Fruit fly (Drosophila melanogaster) whole organism, embryonic: ENCODE data around the gene Fic.

ENCODE experiments used
- Antp ChIP-seq: fragments of 200-800 bp; sonication (Bioruptor generic); optimal IDR thresholded peaks from 3 replicates; lab custom pipeline; 2016; ENCODE audit warnings: missing biosample characterization, missing genetic modification characterization
- B-H1 ChIP-seq: fragments of 200-800 bp; sonication (Bioruptor generic); IDR thresholded peaks from 3 replicates; pipeline ENCODE4 v1.3.6; 2022; ENCODE audit warnings: missing biosample characterization, missing genetic modification characterization
- CG10209 ChIP-seq: fragments of 200-800 bp; sonication (Bioruptor generic); optimal IDR thresholded peaks from 3 replicates; lab custom pipeline; 2017; ENCODE audit warnings: missing biosample characterization, mild to moderate bottlenecking, missing genetic modification characterization, missing genetic modification reagents
- CG10654 ChIP-seq: fragments of 200-800 bp; sonication (Bioruptor generic); optimal IDR thresholded peaks from 2 replicates; lab custom pipeline; 2016; ENCODE audit warnings: missing biosample characterization, missing genetic modification characterization
- CG11085 ChIP-seq: fragments of 200-800 bp; sonication (Bioruptor generic); IDR thresholded peaks from 2 replicates; pipeline ENCODE4 v1.3.6; 2022; ENCODE audit warnings: missing biosample characterization, missing genetic modification characterization
- CG11247 ChIP-seq: fragments of 200-800 bp; sonication (Bioruptor generic); IDR thresholded peaks from 2 replicates; pipeline ENCODE4 v1.3.6; 2022; ENCODE audit warnings: missing biosample characterization, missing genetic modification characterization
- CG13287 ChIP-seq: fragments of 200-800 bp; sonication (Bioruptor generic); IDR thresholded peaks from 2 replicates; pipeline ENCODE4 v1.3.6; 2022; ENCODE audit warnings: missing biosample characterization, missing genetic modification characterization; ENCODE audit not compliant: partially characterized antibody
- CG13296 ChIP-seq: fragments of 200-800 bp; sonication (Bioruptor generic); optimal IDR thresholded peaks from 3 replicates; lab custom pipeline; 2018; ENCODE audit warnings: missing biosample characterization, mild to moderate bottlenecking, missing genetic modification characterization
- CG13775 ChIP-seq: fragments of 200-800 bp; sonication (Bioruptor generic); optimal IDR thresholded peaks from 3 replicates; lab custom pipeline; 2017; ENCODE audit warnings: missing biosample characterization, mild to moderate bottlenecking, missing genetic modification characterization
- CG15269 ChIP-seq: fragments of 200-800 bp; sonication (Bioruptor generic); optimal IDR thresholded peaks from 2 replicates; lab custom pipeline; 2018; ENCODE audit warnings: missing biosample characterization, mild to moderate bottlenecking, missing genetic modification characterization, moderate library complexity
- CG1529 ChIP-seq: fragments of 200-800 bp; sonication (Bioruptor generic); optimal IDR thresholded peaks from 3 replicates; lab custom pipeline; 2018; ENCODE audit warnings: missing biosample characterization, missing genetic modification characterization
- CG1647 ChIP-seq: fragments of 200-800 bp; sonication (Bioruptor generic); optimal IDR thresholded peaks from 3 replicates; lab custom pipeline; 2016; ENCODE audit warnings: missing biosample characterization, missing genetic modification characterization
- CG16863 ChIP-seq: fragments of 200-800 bp; sonication (Bioruptor generic); optimal IDR thresholded peaks from 3 replicates; lab custom pipeline; 2016; ENCODE audit warnings: missing biosample characterization, missing genetic modification characterization
- CG17361 ChIP-seq: fragments of 200-800 bp; sonication (Bioruptor generic); IDR thresholded peaks from 3 replicates; pipeline ENCODE4 v1.3.6; 2022; ENCODE audit warnings: missing biosample characterization, missing genetic modification characterization
- CG17829 ChIP-seq: fragments of 200-800 bp; optimal IDR thresholded peaks from 2 replicates; lab custom pipeline; 2019; ENCODE audit warnings: missing biosample characterization, mild to moderate bottlenecking, missing genetic modification characterization, moderate library complexity
- CG18599 ChIP-seq: fragments of 200-800 bp; sonication (Bioruptor generic); optimal IDR thresholded peaks from 3 replicates; lab custom pipeline; 2017; ENCODE audit warnings: missing biosample characterization, missing genetic modification characterization, mild to moderate bottlenecking, moderate library complexity, missing genetic modification reagents
- CG2875 ChIP-seq: fragments of 200-800 bp; sonication (Bioruptor generic); optimal IDR thresholded peaks from 2 replicates; lab custom pipeline; 2017; ENCODE audit warnings: missing biosample characterization, mild to moderate bottlenecking, missing genetic modification characterization, missing genetic modification reagents
- CG31388 ChIP-seq: fragments of 200-800 bp; sonication (Bioruptor generic); optimal IDR thresholded peaks from 2 replicates; lab custom pipeline; 2016; ENCODE audit warnings: missing biosample characterization, missing genetic modification characterization
- CG6813 ChIP-seq: fragments of 200-800 bp; sonication (Bioruptor generic); optimal IDR thresholded peaks from 2 replicates; lab custom pipeline; 2017; ENCODE audit warnings: missing biosample characterization, missing genetic modification characterization, mild to moderate bottlenecking, moderate library complexity, missing genetic modification reagents
- Dip2 ChIP-seq: fragments of 200-800 bp; sonication (Bioruptor generic); IDR thresholded peaks from 2 replicates; pipeline ENCODE4 v1.3.6; 2022; ENCODE audit warnings: missing biosample characterization, missing genetic modification characterization
- Doc2 ChIP-seq: fragments of 200-800 bp; sonication (Bioruptor generic); IDR thresholded peaks from 2 replicates; pipeline ENCODE4 v1.3.6; 2022; ENCODE audit warnings: missing biosample characterization, missing genetic modification characterization
- Dref ChIP-seq: fragments of 200-800 bp; sonication (Bioruptor generic); IDR thresholded peaks from 2 replicates; pipeline ENCODE4 v1.3.6; 2022; ENCODE audit warnings: missing biosample characterization, missing genetic modification characterization
- Fer1 ChIP-seq: fragments of 200-800 bp; sonication (Bioruptor generic); optimal IDR thresholded peaks from 2 replicates; lab custom pipeline; 2017; ENCODE audit warnings: missing biosample characterization, mild to moderate bottlenecking, missing genetic modification characterization
- MBD-R2 ChIP-seq: fragments of 200-800 bp; sonication (Bioruptor generic); IDR thresholded peaks from 2 replicates; pipeline ENCODE4 v1.3.6; 2022; ENCODE audit warnings: missing biosample characterization, missing genetic modification characterization
- MESR4 ChIP-seq: fragments of 200-800 bp; sonication (Bioruptor generic); optimal IDR thresholded peaks from 2 replicates; lab custom pipeline; 2018; ENCODE audit warnings: missing biosample characterization, mild to moderate bottlenecking, missing genetic modification characterization, moderate library complexity
- MTF-1 ChIP-seq: fragments of 200-800 bp; sonication (Bioruptor generic); optimal IDR thresholded peaks from 2 replicates; lab custom pipeline; 2018; ENCODE audit warnings: missing biosample characterization, mild to moderate bottlenecking, missing genetic modification characterization, borderline replicate concordance
- Optix ChIP-seq: fragments of 200-800 bp; sonication (Bioruptor generic); IDR thresholded peaks from 3 replicates; pipeline ENCODE4 v1.3.6; 2022; ENCODE audit warnings: missing biosample characterization, missing genetic modification characterization
- Ptx1 ChIP-seq: fragments of 200-800 bp; sonication (Bioruptor generic); IDR thresholded peaks from 2 replicates; pipeline ENCODE4 v1.3.6; 2022; ENCODE audit warnings: missing biosample characterization, missing genetic modification characterization
- Sry-δ ChIP-seq: fragments of 200-800 bp; sonication (Bioruptor generic); optimal IDR thresholded peaks from 2 replicates; lab custom pipeline; 2016; ENCODE audit warnings: missing biosample characterization, missing genetic modification characterization
- YL-1 ChIP-seq: fragments of 200-800 bp; sonication (Bioruptor generic); optimal IDR thresholded peaks from 3 replicates; lab custom pipeline; 2017; ENCODE audit warnings: missing biosample characterization, mild to moderate bottlenecking, missing genetic modification characterization
- ab ChIP-seq: fragments of 200-800 bp; sonication (Bioruptor generic); optimal IDR thresholded peaks from 2 replicates; lab custom pipeline; 2016; ENCODE audit warnings: missing biosample characterization, missing genetic modification characterization
- abd-A ChIP-seq: fragments of 200-800 bp; sonication (Bioruptor generic); optimal IDR thresholded peaks from 3 replicates; lab custom pipeline; 2019; ENCODE audit warnings: missing biosample characterization, mild to moderate bottlenecking, missing genetic modification characterization, moderate library complexity
- btn ChIP-seq: fragments of 200-800 bp; sonication (Bioruptor generic); optimal IDR thresholded peaks from 2 replicates; lab custom pipeline; 2016; ENCODE audit warnings: missing biosample characterization, missing genetic modification characterization
- caup ChIP-seq: fragments of 200-800 bp; sonication (Bioruptor generic); optimal IDR thresholded peaks from 3 replicates; lab custom pipeline; 2017; ENCODE audit warnings: missing biosample characterization, mild to moderate bottlenecking, missing genetic modification characterization, moderate library complexity; ENCODE audit not compliant: severe bottlenecking
- cg ChIP-seq: fragments of 200-800 bp; sonication (Bioruptor generic); optimal IDR thresholded peaks from 3 replicates; lab custom pipeline; 2019; ENCODE audit warnings: missing biosample characterization, mild to moderate bottlenecking, missing genetic modification characterization, moderate library complexity
- crol ChIP-seq: fragments of 200-800 bp; sonication (Bioruptor generic); IDR thresholded peaks from 2 replicates; pipeline ENCODE4 v1.3.6; 2022; ENCODE audit warnings: missing biosample characterization, missing genetic modification characterization
- da ChIP-seq: fragments of 200-800 bp; sonication (Bioruptor generic); optimal IDR thresholded peaks from 2 replicates; lab custom pipeline; 2016; ENCODE audit warnings: missing biosample characterization, missing genetic modification characterization
- dmrt11E ChIP-seq: fragments of 200-800 bp; sonication (Bioruptor generic); optimal IDR thresholded peaks from 3 replicates; lab custom pipeline; 2018; ENCODE audit warnings: missing biosample characterization, mild to moderate bottlenecking, missing genetic modification characterization, moderate library complexity
- gcm2 ChIP-seq: fragments of 200-800 bp; sonication (Bioruptor generic); optimal IDR thresholded peaks from 2 replicates; lab custom pipeline; 2016; ENCODE audit warnings: missing biosample characterization, missing genetic modification characterization
- grn ChIP-seq: fragments of 200-800 bp; sonication (Bioruptor generic); optimal IDR thresholded peaks from 3 replicates; lab custom pipeline; 2017; ENCODE audit warnings: missing biosample characterization, missing genetic modification characterization
- p53 ChIP-seq: fragments of 200-800 bp; sonication (Bioruptor generic); optimal IDR thresholded peaks from 2 replicates; lab custom pipeline; 2016; ENCODE audit warnings: missing biosample characterization, missing genetic modification characterization
- run ChIP-seq: fragments of 200-800 bp; sonication (Bioruptor generic); optimal IDR thresholded peaks from 3 replicates; lab custom pipeline; 2018; ENCODE audit warnings: missing biosample characterization, mild to moderate bottlenecking, missing genetic modification characterization
- sc ChIP-seq, 3 experiments: fragments of >200 bp in 2 of 3; fragments of 200-800 bp in 1 of 3; sonication (Bioruptor generic) in 1 of 3; optimal IDR thresholded peaks; 2 replicates in 2 of 3; 3 replicates in 1 of 3; lab custom pipeline; 2017; ENCODE audit warnings: mild to moderate bottlenecking in 1 of 3, missing biosample characterization in 1 of 3, missing genetic modification characterization in 1 of 3, missing genetic modification reagents in 1 of 3
- sim ChIP-seq: fragments of 200-800 bp; sonication (Bioruptor generic); IDR thresholded peaks from 2 replicates; pipeline ENCODE4 v1.3.6; 2022; ENCODE audit warnings: missing biosample characterization, missing genetic modification characterization
- sr ChIP-seq: fragments of 200-800 bp; sonication (Bioruptor generic); IDR thresholded peaks from 3 replicates; pipeline ENCODE4 v1.3.6; 2022; ENCODE audit warnings: missing biosample characterization, missing genetic modification characterization
- tio ChIP-seq: fragments of 200-800 bp; sonication (Bioruptor generic); optimal IDR thresholded peaks from 2 replicates; lab custom pipeline; 2017; ENCODE audit warnings: missing biosample characterization, missing genetic modification characterization, inconsistent platforms
- toy ChIP-seq: fragments of 200-800 bp; sonication (Bioruptor generic); IDR thresholded peaks from 2 replicates; pipeline ENCODE4 v1.3.6; 2022; ENCODE audit warnings: missing biosample characterization, missing genetic modification characterization
- ttk ChIP-seq: fragments of 200-800 bp; sonication (Bioruptor generic); IDR thresholded peaks from 2 replicates; pipeline ENCODE4 v2.1.2; 2022; ENCODE audit warnings: missing biosample characterization, missing genetic modification characterization
- vvl ChIP-seq: fragments of 200-800 bp; sonication (Bioruptor generic); IDR thresholded peaks from 2 replicates; pipeline ENCODE4 v1.3.6; 2022; ENCODE audit warnings: missing biosample characterization, missing genetic modification characterization
- z ChIP-seq: fragments of 200-800 bp; sonication (Bioruptor generic); IDR thresholded peaks from 3 replicates; pipeline ENCODE4 v1.3.6; 2022; ENCODE audit warnings: missing biosample characterization, missing genetic modification characterization

Gene Fic

dm6 chr2L:6447581-6448333 lies 23.6 kb downstream of the Fic start (continued):
- TF ChIP-seq CG11247 (GFP tag; lab: Robert Waterston, UW) (no peak), sc (optimal IDR thresholded peaks at IDR 0.05; lab: Kevin White, UChicago) (no peak), sc (GFP tag; optimal IDR thresholded peaks at IDR 0.05; lab: Kevin White, UChicago) (no peak), toy (no peak), B-H1 (no peak), CG17361 (GFP tag; lab: Robert Waterston, UW) (no peak), Ptx1 (no peak), CG13296 (no peak), Dref (GFP tag; lab: Robert Waterston, UW) (peak; percentile 41; the same call in 1 of the 2 replicates), CG16863 (no peak), CG10209 (GFP tag; lab: Kevin White, UChicago) (no peak), Sry-δ (no peak), CG1647 (GFP tag; lab: Kevin White, UChicago) (no peak), abd-A (tag; lab: Kevin White, UChicago) (no peak), MTF-1 (GFP tag; lab: Kevin White, UChicago) (no peak), CG13775 (GFP tag; lab: Kevin White, UChicago) (no peak), ab (GFP tag; lab: Kevin White, UChicago) (no peak), MESR4 (peak; percentile 14), dmrt11E (tag; lab: Kevin White, UChicago) (no peak), grn (GFP tag; lab: Kevin White, UChicago) (peak; percentile 75), CG11085 (GFP tag; lab: Robert Waterston, UW) (no peak), Dip2 (GFP tag; lab: Robert Waterston, UW) (no peak), btn (GFP tag; lab: Kevin White, UChicago) (no peak), p53 (GFP tag; lab: Kevin White, UChicago) (no peak), CG2875 (no peak), cg (GFP tag; lab: Kevin White, UChicago) (no peak), run (tag; lab: Kevin White, UChicago) (peak; percentile 22), gcm2 (GFP tag; lab: Kevin White, UChicago) (no peak), Fer1 (GFP tag; lab: Kevin White, UChicago) (no peak), vvl (GFP tag; lab: Robert Waterston, UW) (no peak), caup (no peak), CG31388 (GFP tag; lab: Kevin White, UChicago) (no peak), tio (GFP tag; lab: Kevin White, UChicago) (no peak), Doc2 (GFP tag; lab: Robert Waterston, UW) (no peak), CG13287 (GFP tag; lab: Robert Waterston, UW) (peak; percentile 14; the same call in 1 of the 2 replicates), crol (GFP tag; lab: Robert Waterston, UW) (peak; percentile 84), CG1529 (no peak), MBD-R2 (GFP tag; lab: Robert Waterston, UW) (peak; percentile 34), Antp (GFP tag; lab: Kevin White, UChicago) (no peak), sr (no peak), ttk (GFP tag; lab: Robert Waterston, UW) (no peak), CG17829 (no peak), CG10654 (GFP tag; lab: Kevin White, UChicago) (no peak), z (GFP tag; lab: Robert Waterston, UW) (no peak), sim (GFP tag; lab: Robert Waterston, UW) (no peak), CG6813 (GFP tag; lab: Kevin White, UChicago) (no peak), da (GFP tag; lab: Kevin White, UChicago) (no peak), Optix (GFP tag; lab: Robert Waterston, UW) (no peak), CG15269 (tag; lab: Kevin White, UChicago) (no peak), CG18599 (GFP tag; lab: Kevin White, UChicago) (peak; percentile 11), YL-1 (GFP tag; lab: Kevin White, UChicago) (no peak)
